Worm (Caenorhabditis elegans): ENCODE results near the gene F13E9.11.

F13E9.11 gene

ce11 chrIV:10855946-10856345 is 13.0 kb downstream of the F13E9.11 start:
- TF ChIP-seq nhr-27 (tag; optimal IDR thresholded peaks at IDR 0.05) (no peak), nfyb-1 (GFP tag; IDR thresholded peaks at IDR 0.05) (peak; percentile 54; the same call in 1 of the 2 replicates)

ce11 chrIV:10855049-10855448 is 13.9 kb downstream of the F13E9.11 start, which contains the start of gene T11G6.3:
Gene T11G6.3 (minus strand): TSS chrIV:10855237.
- TF ChIP-seq snpc-4 (GFP tag; optimal IDR thresholded peaks at IDR 0.05), result no peak
- TF ChIP-seq snpc-4 (tag; optimal IDR thresholded peaks at IDR 0.05), result no peak

DNA sequence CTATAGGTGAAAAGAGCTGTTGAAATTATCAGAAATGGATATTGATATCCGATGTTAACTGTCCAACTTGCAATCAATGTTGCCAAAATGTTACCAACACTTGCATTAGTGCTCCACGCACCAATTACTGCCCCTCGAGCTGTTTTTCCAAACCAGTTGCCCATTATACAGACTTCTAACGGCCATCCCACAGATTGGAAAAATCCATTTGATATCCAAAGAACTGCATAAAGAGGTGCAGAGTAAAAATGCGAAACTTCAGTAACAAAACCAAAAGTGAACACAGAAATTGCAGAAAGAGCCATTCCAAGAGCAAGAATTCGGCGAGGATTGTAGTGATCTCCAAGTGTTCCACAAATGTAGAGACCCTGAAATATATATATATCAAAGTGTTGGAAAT is 14.9 kb downstream of the F13E9.11 start:
- TF ChIP-seq mel-28 (tag; optimal IDR thresholded peaks at IDR 0.05; ENCODE audit: borderline replicate concordance) (no peak), F49E8.2 (tag; optimal IDR thresholded peaks at IDR 0.05; ENCODE audit: insufficient read depth) (no peak), ztf-3 (GFP tag; optimal IDR thresholded peaks at IDR 0.05) (no peak), ztf-6 (GFP tag; IDR thresholded peaks at IDR 0.05) (no peak)

DNA sequence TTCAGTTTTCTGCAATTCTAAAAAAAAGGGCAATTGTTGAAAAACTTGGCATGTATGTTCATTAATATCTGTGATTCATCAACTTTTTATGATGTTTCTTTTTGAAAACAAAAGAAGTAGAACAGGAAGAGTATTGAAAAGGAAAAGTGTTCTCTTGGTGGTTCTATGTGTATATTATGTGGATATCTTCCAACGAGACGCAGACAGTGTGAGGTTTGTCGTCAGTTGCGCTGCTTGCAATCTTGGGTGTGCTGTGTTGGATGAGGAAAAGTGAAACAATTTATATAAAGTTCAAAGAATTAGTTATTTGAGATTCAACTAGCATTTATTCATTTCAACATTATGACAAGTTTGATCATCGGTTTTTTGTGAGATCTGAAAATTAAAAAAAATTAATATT is 16.5 kb downstream of the F13E9.11 start:
- TF ChIP-seq hmg-1.2 (GFP tag; IDR thresholded peaks at IDR 0.05), result peak; percentile 25; the same call in 1 of the 2 replicates
- no peak for TF ChIP-seq ceh-40 (GFP tag; IDR thresholded peaks at IDR 0.05)

DNA sequence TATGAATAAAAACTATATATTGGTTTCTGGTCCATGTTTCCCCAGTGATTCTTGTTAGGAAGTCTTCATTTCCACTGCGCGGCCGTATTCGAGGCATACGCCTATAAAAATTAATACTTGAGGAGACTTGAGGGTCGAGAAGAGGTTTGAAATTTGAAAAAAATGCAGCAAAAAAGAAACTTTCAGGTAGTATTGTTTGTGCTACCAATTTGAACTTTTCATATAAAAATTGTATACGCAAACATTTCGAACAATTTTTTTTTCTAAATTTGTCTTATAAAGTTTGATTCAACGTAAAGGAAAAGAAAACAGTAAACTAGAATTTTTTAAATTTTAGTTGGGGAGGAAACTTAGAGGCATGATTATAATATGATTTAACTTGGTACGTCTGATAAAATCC is 17.1 kb downstream of the F13E9.11 start, which contains the start of gene T11G6.4:
T11G6.4 (minus strand) TSS at position 101 of the 400 bp plus-strand sequence.
- TF ChIP-seq F10E7.11 (tag; optimal IDR thresholded peaks at IDR 0.05) (no peak), ztf-26 (tag; optimal IDR thresholded peaks at IDR 0.05) (no peak), tlf-1 (GFP tag; optimal IDR thresholded peaks at IDR 0.05) (no peak), chd-7 (tag; optimal IDR thresholded peaks at IDR 0.05) (no peak), die-1 (tag; optimal IDR thresholded peaks at IDR 0.05) (no peak), lag-1 (GFP tag; IDR thresholded peaks at IDR 0.05) (no peak), ztf-25 (GFP tag; IDR thresholded peaks at IDR 0.05) (no peak), Y95B8A.8 (GFP tag; IDR thresholded peaks at IDR 0.05) (no peak), F22D6.2 (tag; optimal IDR thresholded peaks at IDR 0.05) (no peak)

ce11 chrIV:10851136-10851535 is 17.8 kb downstream of the F13E9.11 start:
- TF ChIP-seq D2030.7 (GFP tag; IDR thresholded peaks at IDR 0.05), result no peak
- no peak for TF ChIP-seq Y79H2A.3 (GFP tag; conservative IDR thresholded peaks at IDR 0.05)
- no peak for TF ChIP-seq lag-1 (GFP tag; IDR thresholded peaks at IDR 0.05)
- no peak for TF ChIP-seq snpc-3.4 (tag; optimal IDR thresholded peaks at IDR 0.05)
- TF ChIP-seq hlh-12 (tag; optimal IDR thresholded peaks at IDR 0.05), result no peak
- TF ChIP-seq T26A5.8 (tag; optimal IDR thresholded peaks at IDR 0.05), result no peak

ce11 chrIV:10842705-10843364 is 26.1 kb downstream of the F13E9.11 start, which contains the start of gene T11G6.5:
Gene T11G6.5 (minus strand): TSS chrIV:10842755.
- TF ChIP-seq C17E4.6 (GFP tag; IDR thresholded peaks at IDR 0.05) (no peak), ztf-18 (tag; optimal IDR thresholded peaks at IDR 0.05) (no peak), dox-1 (GFP tag; IDR thresholded peaks at IDR 0.05) (0 out of 2 replicates have a peak, but pooled peaks have one; percentile 28), lsl-1 (GFP tag; optimal IDR thresholded peaks at IDR 0.05) (peak; percentile 50), snpc-4 (GFP tag; optimal IDR thresholded peaks at IDR 0.05) (no peak), snpc-4 (tag; optimal IDR thresholded peaks at IDR 0.05) (peak in 1 of 4 experiments; percentile 13), mxl-1 (tag; optimal IDR thresholded peaks at IDR 0.05) (no peak), ceh-91 (GFP tag; IDR thresholded peaks at IDR 0.05) (no peak), hrde-1 (tag; optimal IDR thresholded peaks at IDR 0.05; ENCODE audit: borderline replicate concordance) (no peak), mes-4 (tag; optimal IDR thresholded peaks at IDR 0.05) (no peak), nhr-80 (tag; optimal IDR thresholded peaks at IDR 0.05) (peak; percentile 1), nhr-179 (tag; optimal IDR thresholded peaks at IDR 0.05) (no peak), F23B12.7 (tag; optimal IDR thresholded peaks at IDR 0.05; ENCODE audit: insufficient read depth) (peak; percentile 44), hmg-1.2 (GFP tag; IDR thresholded peaks at IDR 0.05) (peak; percentile 24; the same call in 1 of the 2 replicates), D2030.7 (GFP tag; IDR thresholded peaks at IDR 0.05) (no peak), egl-18 (GFP tag; IDR thresholded peaks at IDR 0.05) (no peak), mcd-1 (GFP tag; IDR thresholded peaks at IDR 0.05) (peak; percentile 24; the same call in 1 of the 2 replicates), unc-130 (GFP tag; optimal IDR thresholded peaks at IDR 0.05) (no peak)
